Fruit fly (Drosophila melanogaster) whole organism, embryonic: ENCODE results near the gene Efr.

Experiments used
- Abd-B ChIP-seq: fragments of 200-800 bp; sonication (Bioruptor generic); optimal IDR thresholded peaks from 2 replicates; lab custom pipeline; 2018; ENCODE audit warnings: missing biosample characterization, mild to moderate bottlenecking, missing genetic modification characterization, moderate library complexity
- Asciz ChIP-seq: fragments of 200-800 bp; sonication (Bioruptor generic); optimal IDR thresholded peaks from 2 replicates; lab custom pipeline; 2017; ENCODE audit warnings: missing biosample characterization, mild to moderate bottlenecking, missing genetic modification characterization, missing genetic modification reagents
- Atf3 ChIP-seq: fragments of 200-800 bp; sonication (Bioruptor generic); optimal IDR thresholded peaks from 3 replicates; lab custom pipeline; 2016; ENCODE audit warnings: missing biosample characterization, missing genetic modification characterization
- CG10543 ChIP-seq: fragments of 200-800 bp; sonication (Bioruptor generic); optimal IDR thresholded peaks from 3 replicates; lab custom pipeline; 2017; ENCODE audit warnings: missing biosample characterization, mild to moderate bottlenecking, missing genetic modification characterization, moderate library complexity
- CG10565 ChIP-seq: fragments of 200-800 bp; sonication (Bioruptor generic); optimal IDR thresholded peaks from 3 replicates; lab custom pipeline; 2016; ENCODE audit warnings: missing biosample characterization, mild to moderate bottlenecking, missing genetic modification characterization
- CG15514 ChIP-seq: fragments of 200-800 bp; sonication (Bioruptor generic); optimal IDR thresholded peaks from 3 replicates; lab custom pipeline; 2017; ENCODE audit warnings: missing biosample characterization, missing genetic modification characterization, mild to moderate bottlenecking, moderate library complexity, missing genetic modification reagents
- CG1603 ChIP-seq: fragments of 200-800 bp; sonication (Bioruptor generic); optimal IDR thresholded peaks from 2 replicates; lab custom pipeline; 2019; ENCODE audit warnings: missing biosample characterization, mild to moderate bottlenecking, missing genetic modification characterization, moderate library complexity
- CG17829 ChIP-seq: fragments of 200-800 bp; optimal IDR thresholded peaks from 2 replicates; lab custom pipeline; 2019; ENCODE audit warnings: missing biosample characterization, mild to moderate bottlenecking, missing genetic modification characterization, moderate library complexity
- CG18011 ChIP-seq: fragments of 200-800 bp; sonication (Bioruptor generic); optimal IDR thresholded peaks from 2 replicates; lab custom pipeline; 2017; ENCODE audit warnings: missing biosample characterization, missing genetic modification characterization, mild to moderate bottlenecking, moderate library complexity, missing genotype
- CG30431 ChIP-seq: fragments of 200-800 bp; sonication (Bioruptor generic); optimal IDR thresholded peaks from 2 replicates; lab custom pipeline; 2017; ENCODE audit warnings: missing biosample characterization, missing genetic modification characterization
- CG31388 ChIP-seq: fragments of 200-800 bp; sonication (Bioruptor generic); optimal IDR thresholded peaks from 2 replicates; lab custom pipeline; 2016; ENCODE audit warnings: missing biosample characterization, missing genetic modification characterization
- CG3407 ChIP-seq: fragments of 200-800 bp; sonication (Bioruptor generic); optimal IDR thresholded peaks from 2 replicates; lab custom pipeline; 2018; ENCODE audit warnings: missing biosample characterization, mild to moderate bottlenecking, missing genetic modification characterization
- CG8281 ChIP-seq: fragments of 200-800 bp; sonication (Bioruptor generic); optimal IDR thresholded peaks from 2 replicates; lab custom pipeline; 2018; ENCODE audit warnings: missing biosample characterization, mild to moderate bottlenecking, missing genetic modification characterization, moderate library complexity
- CG8478 ChIP-seq: fragments of >200 bp; optimal IDR thresholded peaks from 2 replicates; lab custom pipeline; 2018
- CHES-1-like ChIP-seq: fragments of 200-800 bp; sonication (Bioruptor generic); optimal IDR thresholded peaks from 2 replicates; lab custom pipeline; 2016; ENCODE audit warnings: missing biosample characterization, missing genetic modification characterization
- Dad ChIP-seq: fragments of 200-800 bp; sonication (Bioruptor generic); optimal IDR thresholded peaks from 3 replicates; lab custom pipeline; 2016; ENCODE audit warnings: missing biosample characterization, missing genetic modification characterization
- Ets97D ChIP-seq: fragments of 200-800 bp; sonication (Bioruptor generic); optimal IDR thresholded peaks from 3 replicates; lab custom pipeline; 2016; ENCODE audit warnings: missing biosample characterization, missing genetic modification characterization
- GATAe ChIP-seq: fragments of 200-800 bp; sonication (Bioruptor generic); conservative IDR thresholded peaks from 2 replicates; pipeline ENCODE4 v1.3.6; 2022; ENCODE audit warnings: missing biosample characterization, missing genetic modification characterization
- HLH54F ChIP-seq: fragments of 200-800 bp; sonication (Bioruptor generic); optimal IDR thresholded peaks from 3 replicates; lab custom pipeline; 2016; ENCODE audit warnings: missing biosample characterization, missing genetic modification characterization
- MBD-R2 ChIP-seq: fragments of 200-800 bp; sonication (Bioruptor generic); IDR thresholded peaks from 2 replicates; pipeline ENCODE4 v1.3.6; 2022; ENCODE audit warnings: missing biosample characterization, missing genetic modification characterization
- MESR4 ChIP-seq: fragments of 200-800 bp; sonication (Bioruptor generic); optimal IDR thresholded peaks from 2 replicates; lab custom pipeline; 2018; ENCODE audit warnings: missing biosample characterization, mild to moderate bottlenecking, missing genetic modification characterization, moderate library complexity
- Meics ChIP-seq: fragments of 200-800 bp; sonication (Bioruptor generic); optimal IDR thresholded peaks from 2 replicates; lab custom pipeline; 2017; ENCODE audit warnings: missing biosample characterization, mild to moderate bottlenecking, missing genetic modification characterization
- NK7.1 ChIP-seq: fragments of 200-800 bp; sonication (Bioruptor generic); optimal IDR thresholded peaks from 3 replicates; lab custom pipeline; 2016; ENCODE audit warnings: missing biosample characterization, missing genetic modification characterization
- Scr ChIP-seq: fragments of 200-800 bp; sonication (Bioruptor generic); IDR thresholded peaks from 2 replicates; pipeline ENCODE4 v1.3.6; 2022; ENCODE audit warnings: missing biosample characterization, missing genetic modification characterization; ENCODE audit not compliant: partially characterized antibody
- Side ChIP-seq: fragments of 200-800 bp; sonication (Bioruptor generic); optimal IDR thresholded peaks from 2 replicates; lab custom pipeline; 2016; ENCODE audit warnings: missing biosample characterization, missing genetic modification characterization
- Trl ChIP-seq, 3 experiments: fragments of >200 bp in 2 of 3; fragments of 200-800 bp in 1 of 3; sonication (Bioruptor generic) in 1 of 3; optimal IDR thresholded peaks; 2 replicates in 1 of 3; 3 replicates in 2 of 3; lab custom pipeline; 2016 to 2017; ENCODE audit warnings: missing biosample characterization in 1 of 3, missing genetic modification characterization in 1 of 3
- abd-A ChIP-seq: fragments of 200-800 bp; sonication (Bioruptor generic); optimal IDR thresholded peaks from 3 replicates; lab custom pipeline; 2019; ENCODE audit warnings: missing biosample characterization, mild to moderate bottlenecking, missing genetic modification characterization, moderate library complexity
- ac ChIP-seq: fragments of 200-800 bp; sonication (Bioruptor generic); optimal IDR thresholded peaks from 3 replicates; lab custom pipeline; 2017; ENCODE audit warnings: missing biosample characterization, mild to moderate bottlenecking, missing genetic modification characterization
- amos ChIP-seq: fragments of 200-800 bp; sonication (Bioruptor generic); IDR thresholded peaks from 2 replicates; pipeline ENCODE4 v1.3.6; 2022; ENCODE audit warnings: missing biosample characterization, missing genetic modification characterization; ENCODE audit not compliant: partially characterized antibody
- ash1 ChIP-seq: fragments of 200-800 bp; sonication (Bioruptor generic); optimal IDR thresholded peaks from 2 replicates; lab custom pipeline; 2018; ENCODE audit warnings: missing biosample characterization, mild to moderate bottlenecking, missing genetic modification characterization
- bcd ChIP-seq: fragments of 200-800 bp; sonication (Bioruptor generic); optimal IDR thresholded peaks from 2 replicates; lab custom pipeline; 2017; ENCODE audit warnings: missing biosample characterization, mild to moderate bottlenecking, missing genetic modification characterization
- br ChIP-seq: fragments of >200 bp; optimal IDR thresholded peaks from 2 replicates; lab custom pipeline; 2017
- chif ChIP-seq, 2 experiments: fragments of 200-800 bp; sonication (Bioruptor generic); optimal IDR thresholded peaks; 3 replicates each; lab custom pipeline; 2016; ENCODE audit warnings: missing biosample characterization in 2 of 2, missing genetic modification characterization in 2 of 2
- chn ChIP-seq: fragments of 200-800 bp; sonication (Bioruptor generic); optimal IDR thresholded peaks from 2 replicates; lab custom pipeline; 2016; ENCODE audit warnings: missing biosample characterization, missing genetic modification characterization
- crol ChIP-seq: fragments of 200-800 bp; sonication (Bioruptor generic); IDR thresholded peaks from 2 replicates; pipeline ENCODE4 v1.3.6; 2022; ENCODE audit warnings: missing biosample characterization, missing genetic modification characterization
- dimm ChIP-seq: fragments of 200-800 bp; sonication (Bioruptor generic); IDR thresholded peaks from 2 replicates; pipeline ENCODE4 v1.3.6; 2022; ENCODE audit warnings: missing biosample characterization, missing genetic modification characterization
- disco-r ChIP-seq: fragments of 200-800 bp; sonication (Bioruptor generic); optimal IDR thresholded peaks from 2 replicates; lab custom pipeline; 2016; ENCODE audit warnings: missing biosample characterization, missing genetic modification characterization
- dmrt99B ChIP-seq: fragments of 200-800 bp; sonication (Bioruptor generic); optimal IDR thresholded peaks from 2 replicates; lab custom pipeline; 2018; ENCODE audit warnings: missing biosample characterization, mild to moderate bottlenecking, missing genetic modification characterization, moderate library complexity
- hb ChIP-seq: fragments of 200-800 bp; sonication (Bioruptor generic); IDR thresholded peaks from 3 replicates; pipeline ENCODE4 v1.3.6; 2022; ENCODE audit warnings: missing biosample characterization, missing genetic modification characterization; ENCODE audit not compliant: partially characterized antibody
- insv ChIP-seq, 2 experiments: fragments of 200-800 bp; sonication (Bioruptor generic); optimal IDR thresholded peaks; 3 replicates each; lab custom pipeline; 2016 to 2018; ENCODE audit warnings: missing biosample characterization in 2 of 2, missing genetic modification characterization in 2 of 2
- kay ChIP-seq: fragments of 200-800 bp; sonication (Bioruptor generic); optimal IDR thresholded peaks from 2 replicates; lab custom pipeline; 2016; ENCODE audit warnings: missing biosample characterization, missing genetic modification characterization
- org-1 ChIP-seq: fragments of 200-800 bp; sonication (Bioruptor generic); optimal IDR thresholded peaks from 2 replicates; lab custom pipeline; 2017; ENCODE audit warnings: missing biosample characterization, missing genetic modification characterization
- pros ChIP-seq: fragments of 200-800 bp; sonication (Bioruptor generic); optimal IDR thresholded peaks from 3 replicates; lab custom pipeline; 2019; ENCODE audit warnings: missing biosample characterization, mild to moderate bottlenecking, missing genetic modification characterization, moderate library complexity
- pzg ChIP-seq: fragments of 200-800 bp; sonication (Bioruptor generic); optimal IDR thresholded peaks from 3 replicates; lab custom pipeline; 2018; ENCODE audit warnings: missing biosample characterization, mild to moderate bottlenecking, missing genetic modification characterization, moderate library complexity
- ranshi ChIP-seq: fragments of 200-800 bp; sonication (Bioruptor generic); IDR thresholded peaks from 2 replicates; pipeline ENCODE4 v1.3.6; 2022; ENCODE audit warnings: missing biosample characterization, missing genetic modification characterization
- rib ChIP-seq: fragments of 200-800 bp; sonication (Bioruptor generic); IDR thresholded peaks from 2 replicates; pipeline ENCODE4 v1.3.6; 2022; ENCODE audit warnings: missing biosample characterization, missing genetic modification characterization
- run ChIP-seq: fragments of 200-800 bp; sonication (Bioruptor generic); optimal IDR thresholded peaks from 3 replicates; lab custom pipeline; 2018; ENCODE audit warnings: missing biosample characterization, mild to moderate bottlenecking, missing genetic modification characterization
- slou ChIP-seq: fragments of 200-800 bp; sonication (Bioruptor generic); optimal IDR thresholded peaks from 3 replicates; lab custom pipeline; 2016; ENCODE audit warnings: missing biosample characterization, missing genetic modification characterization
- ttk ChIP-seq: fragments of 200-800 bp; sonication (Bioruptor generic); IDR thresholded peaks from 2 replicates; pipeline ENCODE4 v2.1.2; 2022; ENCODE audit warnings: missing biosample characterization, missing genetic modification characterization
- tx ChIP-seq: fragments of 200-800 bp; sonication (Bioruptor generic); optimal IDR thresholded peaks from 2 replicates; lab custom pipeline; 2016; ENCODE audit warnings: missing biosample characterization, missing genetic modification characterization

Gene Efr

dm6 chrX:6263614-6264130 is 43.9 kb downstream of the Efr start (continued):
- no peak for TF ChIP-seq disco-r (GFP tag; lab: Kevin White, UChicago)
- no peak for TF ChIP-seq hb (GFP tag; lab: Robert Waterston, UW)
- TF ChIP-seq CG30431 (GFP tag; lab: Kevin White, UChicago), result peak; percentile 32
- peak; percentile 13 for TF ChIP-seq CHES-1-like (GFP tag; lab: Kevin White, UChicago)
- TF ChIP-seq NK7.1 (GFP tag; lab: Kevin White, UChicago), result no peak
- TF ChIP-seq Ets97D (GFP tag; lab: Kevin White, UChicago), result peak; percentile 12
- peak; percentile 47; the same call in 1 of the 2 replicates for TF ChIP-seq ranshi (GFP tag; lab: Robert Waterston, UW)
- no peak for TF ChIP-seq Dad (GFP tag; lab: Kevin White, UChicago)
- TF ChIP-seq bcd (GFP tag; lab: Kevin White, UChicago), result peak; percentile 84
- TF ChIP-seq pros (GFP tag; lab: Kevin White, UChicago), result no peak
- TF ChIP-seq abd-A, result peak; percentile 51
- TF ChIP-seq CG18011, result peak; percentile 45
- TF ChIP-seq ttk (GFP tag; lab: Robert Waterston, UW), result peak; percentile 43; the same call in 1 of the 2 replicates
- no peak for TF ChIP-seq GATAe
- TF ChIP-seq HLH54F, result peak; percentile 55
- TF ChIP-seq dmrt99B (tag; lab: Kevin White, UChicago), result peak; percentile 89
- peak; percentile 79 for TF ChIP-seq org-1 (GFP tag; lab: Kevin White, UChicago)
- TF ChIP-seq rib (GFP tag; lab: Robert Waterston, UW), result peak; percentile 48; the same call in 1 of the 2 replicates
- no peak for TF ChIP-seq br (lab: Kevin White, UChicago)
- TF ChIP-seq insv (GFP tag; optimal IDR thresholded peaks at IDR 0.05; lab: Kevin White, UChicago), result peak in 1 of 2 experiments; percentile 36
- TF ChIP-seq kay (GFP tag; lab: Kevin White, UChicago), result no peak
- TF ChIP-seq CG31388 (GFP tag; lab: Kevin White, UChicago), result peak; percentile 50
- TF ChIP-seq CG8281 (tag; lab: Kevin White, UChicago), result peak; percentile 46
- peak; percentile 41 for TF ChIP-seq Side (GFP tag; lab: Kevin White, UChicago)
- peak; percentile 71 for TF ChIP-seq CG17829 (tag; lab: Kevin White, UChicago)
- peak; percentile 11 for TF ChIP-seq CG10565
- TF ChIP-seq Abd-B (GFP tag; lab: Kevin White, UChicago), result peak; percentile 66
- peak; percentile 58 for TF ChIP-seq chn (GFP tag; lab: Kevin White, UChicago)
- TF ChIP-seq ash1 (GFP tag; lab: Kevin White, UChicago), result no peak
- TF ChIP-seq dimm (GFP tag; lab: Robert Waterston, UW), result no peak
- 0 out of 2 replicates have a peak, but pooled peaks have one; percentile 10 for TF ChIP-seq crol (GFP tag; lab: Robert Waterston, UW)
- TF ChIP-seq Atf3 (GFP tag; lab: Kevin White, UChicago), result peak; percentile 11
- no peak for TF ChIP-seq Trl (optimal IDR thresholded peaks at IDR 0.05; lab: Kevin White, UChicago)
- TF ChIP-seq Trl (GFP tag; optimal IDR thresholded peaks at IDR 0.05; lab: Kevin White, UChicago), result no peak
- TF ChIP-seq CG15514 (GFP tag; lab: Kevin White, UChicago), result peak; percentile 72
- no peak for TF ChIP-seq pzg (GFP tag; lab: Kevin White, UChicago)
- TF ChIP-seq Scr (GFP tag; lab: Robert Waterston, UW), result no peak
- peak; percentile 86 for TF ChIP-seq CG10543
- peak; percentile 78 for TF ChIP-seq Asciz
- TF ChIP-seq ac (GFP tag; lab: Kevin White, UChicago), result no peak
- TF ChIP-seq MBD-R2 (GFP tag; lab: Robert Waterston, UW), result peak; percentile 27; the same call in 1 of the 2 replicates
- TF ChIP-seq slou, result no peak
- TF ChIP-seq chif (GFP tag; optimal IDR thresholded peaks at IDR 0.05; lab: Kevin White, UChicago), result peak; percentile 22 to 52
- TF ChIP-seq MESR4 (GFP tag; lab: Kevin White, UChicago), result no peak
- peak; percentile 71 for TF ChIP-seq run (tag; lab: Kevin White, UChicago)
- peak; percentile 63 for TF ChIP-seq CG1603 (tag; lab: Kevin White, UChicago)
- no peak for TF ChIP-seq CG8478
- TF ChIP-seq amos (GFP tag; lab: Robert Waterston, UW), result no peak
- TF ChIP-seq CG3407, result peak; percentile 15
- no peak for TF ChIP-seq tx
- peak; percentile 89 for TF ChIP-seq Meics
